Fruit fly (Drosophila melanogaster) whole organism, embryonic: ENCODE measurements around the gene Rab39.

Source experiments
- Abd-B ChIP-seq: fragments of 200-800 bp; sonication (Bioruptor generic); optimal IDR thresholded peaks from 2 replicates; lab custom pipeline; 2018; ENCODE audit warnings: missing biosample characterization, mild to moderate bottlenecking, missing genetic modification characterization, moderate library complexity
- Asciz ChIP-seq: fragments of 200-800 bp; sonication (Bioruptor generic); optimal IDR thresholded peaks from 2 replicates; lab custom pipeline; 2017; ENCODE audit warnings: missing biosample characterization, mild to moderate bottlenecking, missing genetic modification characterization, missing genetic modification reagents
- B-H1 ChIP-seq: fragments of 200-800 bp; sonication (Bioruptor generic); IDR thresholded peaks from 3 replicates; pipeline ENCODE4 v1.3.6; 2022; ENCODE audit warnings: missing biosample characterization, missing genetic modification characterization
- CG10267 ChIP-seq: fragments of 200-800 bp; sonication (Bioruptor generic); optimal IDR thresholded peaks from 2 replicates; lab custom pipeline; 2018; ENCODE audit warnings: missing biosample characterization, mild to moderate bottlenecking, missing genetic modification characterization, moderate library complexity
- CG10654 ChIP-seq: fragments of 200-800 bp; sonication (Bioruptor generic); optimal IDR thresholded peaks from 2 replicates; lab custom pipeline; 2016; ENCODE audit warnings: missing biosample characterization, missing genetic modification characterization
- CG11093 ChIP-seq: fragments of 200-800 bp; sonication (Bioruptor generic); IDR thresholded peaks from 3 replicates; pipeline ENCODE4 v1.3.6; 2022; ENCODE audit warnings: missing biosample characterization, missing genetic modification characterization
- CG11560 ChIP-seq: fragments of 200-800 bp; sonication (Bioruptor generic); IDR thresholded peaks from 3 replicates; pipeline ENCODE4 v1.3.6; 2022; ENCODE audit warnings: missing biosample characterization, missing genetic modification characterization
- CG11723 ChIP-seq: fragments of 200-800 bp; sonication (Bioruptor generic); optimal IDR thresholded peaks from 2 replicates; lab custom pipeline; 2017; ENCODE audit warnings: missing biosample characterization, mild to moderate bottlenecking, missing genetic modification characterization
- CG13123 ChIP-seq: fragments of 200-800 bp; sonication (Bioruptor generic); optimal IDR thresholded peaks from 2 replicates; lab custom pipeline; 2016; ENCODE audit warnings: missing biosample characterization, missing genetic modification characterization
- CG13624 ChIP-seq: fragments of 200-800 bp; sonication (Bioruptor generic); optimal IDR thresholded peaks from 2 replicates; lab custom pipeline; 2016; ENCODE audit warnings: missing biosample characterization, missing genetic modification characterization
- CG14050 ChIP-seq: fragments of 200-800 bp; sonication (Bioruptor generic); IDR thresholded peaks from 3 replicates; pipeline ENCODE4 v1.3.6; 2022; ENCODE audit warnings: missing biosample characterization, missing genetic modification characterization
- CG14667 ChIP-seq: fragments of 200-800 bp; sonication (Bioruptor generic); IDR thresholded peaks from 2 replicates; pipeline ENCODE4 v1.3.6; 2022; ENCODE audit warnings: missing biosample characterization, missing genetic modification characterization
- CG16813 ChIP-seq: fragments of 200-800 bp; sonication (Bioruptor generic); IDR thresholded peaks from 3 replicates; pipeline ENCODE4 v1.3.6; 2022; ENCODE audit warnings: missing biosample characterization, missing genetic modification characterization; ENCODE audit not compliant: partially characterized antibody
- CG2889 ChIP-seq: fragments of 200-800 bp; sonication (Bioruptor generic); IDR thresholded peaks from 3 replicates; pipeline ENCODE4 v1.3.6; 2022; ENCODE audit warnings: missing biosample characterization, missing genetic modification characterization
- CG31365 ChIP-seq: fragments of 200-800 bp; sonication (Bioruptor generic); optimal IDR thresholded peaks from 2 replicates; lab custom pipeline; 2018; ENCODE audit warnings: missing biosample characterization, mild to moderate bottlenecking, missing genetic modification characterization
- CG31388 ChIP-seq: fragments of 200-800 bp; sonication (Bioruptor generic); optimal IDR thresholded peaks from 2 replicates; lab custom pipeline; 2016; ENCODE audit warnings: missing biosample characterization, missing genetic modification characterization
- CG32767 ChIP-seq: fragments of 200-800 bp; sonication (Bioruptor generic); IDR thresholded peaks from 2 replicates; pipeline ENCODE4 v1.3.6; 2022; ENCODE audit warnings: missing biosample characterization, missing genetic modification characterization
- CG32772 ChIP-seq: fragments of 200-800 bp; sonication (Bioruptor generic); IDR thresholded peaks from 2 replicates; pipeline ENCODE4 v1.3.6; 2022; ENCODE audit warnings: missing biosample characterization, missing genetic modification characterization
- CG4730 ChIP-seq: fragments of 200-800 bp; sonication (Bioruptor generic); IDR thresholded peaks from 2 replicates; pipeline ENCODE4 v1.3.6; 2022; ENCODE audit warnings: missing biosample characterization, missing genetic modification characterization
- CG6813 ChIP-seq: fragments of 200-800 bp; sonication (Bioruptor generic); optimal IDR thresholded peaks from 2 replicates; lab custom pipeline; 2017; ENCODE audit warnings: missing biosample characterization, missing genetic modification characterization, mild to moderate bottlenecking, moderate library complexity, missing genetic modification reagents
- CG6854 ChIP-seq: fragments of 200-800 bp; sonication (Bioruptor generic); optimal IDR thresholded peaks from 3 replicates; lab custom pipeline; 2017; ENCODE audit warnings: missing biosample characterization, mild to moderate bottlenecking, missing genetic modification characterization
- CG8388 ChIP-seq: fragments of 200-800 bp; sonication (Bioruptor generic); optimal IDR thresholded peaks from 2 replicates; lab custom pipeline; 2019; ENCODE audit warnings: missing biosample characterization, mild to moderate bottlenecking, missing genetic modification characterization, moderate library complexity
- CG9215 ChIP-seq: fragments of 200-800 bp; sonication (Bioruptor generic); IDR thresholded peaks from 2 replicates; pipeline ENCODE4 v1.3.6; 2022; ENCODE audit warnings: missing biosample characterization, missing genetic modification characterization
- CG9817 ChIP-seq: fragments of 200-800 bp; sonication (Bioruptor generic); optimal IDR thresholded peaks from 2 replicates; lab custom pipeline; 2018; ENCODE audit warnings: missing biosample characterization, mild to moderate bottlenecking, missing genetic modification characterization, moderate library complexity
- CoRest ChIP-seq: fragments of 200-800 bp; sonication (Bioruptor generic); optimal IDR thresholded peaks from 3 replicates; lab custom pipeline; 2018; ENCODE audit warnings: missing biosample characterization, mild to moderate bottlenecking, missing genetic modification characterization, moderate library complexity
- D19B ChIP-seq: fragments of 200-800 bp; sonication (Bioruptor generic); optimal IDR thresholded peaks from 2 replicates; lab custom pipeline; 2017; ENCODE audit warnings: missing biosample characterization, mild to moderate bottlenecking, missing genetic modification characterization
- Drgx ChIP-seq: fragments of 200-800 bp; sonication (Bioruptor generic); IDR thresholded peaks from 2 replicates; pipeline ENCODE4 v1.3.6; 2022; ENCODE audit warnings: missing biosample characterization, missing genetic modification characterization
- HLH3B ChIP-seq: fragments of 200-800 bp; sonication (Bioruptor generic); IDR thresholded peaks from 2 replicates; pipeline ENCODE4 v1.3.6; 2022; ENCODE audit warnings: missing biosample characterization, missing genetic modification characterization
- HmgD ChIP-seq: fragments of 200-800 bp; sonication (Bioruptor generic); optimal IDR thresholded peaks from 3 replicates; lab custom pipeline; 2016; ENCODE audit warnings: missing biosample characterization, missing genetic modification characterization
- Hr3 ChIP-seq: fragments of 200-800 bp; sonication (Bioruptor generic); optimal IDR thresholded peaks from 3 replicates; lab custom pipeline; 2016; ENCODE audit warnings: missing biosample characterization, missing genetic modification characterization
- Hr51 ChIP-seq, 2 experiments: fragments of 200-800 bp; sonication (Bioruptor generic); optimal IDR thresholded peaks; 2 replicates in 1 of 2; 3 replicates in 1 of 2; lab custom pipeline; 2016 to 2018; ENCODE audit warnings: missing biosample characterization in 2 of 2, missing genetic modification characterization in 2 of 2, mild to moderate bottlenecking in 1 of 2, moderate library complexity in 1 of 2
- MTF-1 ChIP-seq: fragments of 200-800 bp; sonication (Bioruptor generic); optimal IDR thresholded peaks from 2 replicates; lab custom pipeline; 2018; ENCODE audit warnings: missing biosample characterization, mild to moderate bottlenecking, missing genetic modification characterization, borderline replicate concordance
- Med ChIP-seq: fragments of 200-800 bp; sonication (Bioruptor generic); peaks from one replicate; lab custom pipeline; 2016; ENCODE audit warnings: missing biosample characterization, missing genetic modification characterization, mild to moderate bottlenecking, inconsistent platforms, moderate library complexity
- Nf-YB ChIP-seq: fragments of 200-800 bp; sonication (Bioruptor generic); optimal IDR thresholded peaks from 3 replicates; lab custom pipeline; 2019; ENCODE audit warnings: missing biosample characterization, mild to moderate bottlenecking, missing genetic modification characterization, moderate library complexity
- Sin3A ChIP-seq: fragments of >200 bp; optimal IDR thresholded peaks from 2 replicates; lab custom pipeline; 2018
- YL-1 ChIP-seq: fragments of 200-800 bp; sonication (Bioruptor generic); optimal IDR thresholded peaks from 3 replicates; lab custom pipeline; 2017; ENCODE audit warnings: missing biosample characterization, mild to moderate bottlenecking, missing genetic modification characterization
- bigmax ChIP-seq: fragments of 200-800 bp; sonication (Bioruptor generic); optimal IDR thresholded peaks from 2 replicates; lab custom pipeline; 2018; ENCODE audit warnings: missing biosample characterization, mild to moderate bottlenecking, missing genetic modification characterization
- chinmo ChIP-seq: fragments of 200-800 bp; sonication (Bioruptor generic); IDR thresholded peaks from 4 replicates; pipeline ENCODE4 v1.3.6; 2022; ENCODE audit warnings: missing biosample characterization, missing genetic modification characterization; ENCODE audit not compliant: partially characterized antibody
- corto ChIP-seq: fragments of 200-800 bp; sonication (Bioruptor generic); optimal IDR thresholded peaks from 2 replicates; lab custom pipeline; 2016; ENCODE audit warnings: missing biosample characterization, mild to moderate bottlenecking, missing genetic modification characterization, moderate library complexity
- croc ChIP-seq: fragments of 200-800 bp; sonication (Bioruptor generic); conservative IDR thresholded peaks from 3 replicates; pipeline ENCODE4 v1.3.6; 2022; ENCODE audit warnings: missing biosample characterization, missing genetic modification characterization
- luna ChIP-seq: fragments of 200-800 bp; sonication (Bioruptor generic); optimal IDR thresholded peaks from 2 replicates; lab custom pipeline; 2016; ENCODE audit warnings: missing biosample characterization, missing genetic modification characterization
- nerfin-1 ChIP-seq: fragments of 200-800 bp; sonication (Bioruptor generic); optimal IDR thresholded peaks from 3 replicates; lab custom pipeline; 2019; ENCODE audit warnings: missing biosample characterization, mild to moderate bottlenecking, missing genetic modification characterization, moderate library complexity
- scrt ChIP-seq: fragments of 200-800 bp; sonication (Bioruptor generic); optimal IDR thresholded peaks from 2 replicates; lab custom pipeline; 2018; ENCODE audit warnings: missing biosample characterization, mild to moderate bottlenecking, missing genetic modification characterization, moderate library complexity
- slbo ChIP-seq: fragments of 200-800 bp; sonication (Bioruptor generic); IDR thresholded peaks from 2 replicates; pipeline ENCODE4 v1.3.6; 2022; ENCODE audit warnings: missing biosample characterization, missing genetic modification characterization
- sob ChIP-seq: fragments of 200-800 bp; sonication (Bioruptor generic); IDR thresholded peaks from 2 replicates; pipeline ENCODE4 v1.3.6; 2022; ENCODE audit warnings: missing biosample characterization, missing genetic modification characterization
- tup ChIP-seq: fragments of 200-800 bp; sonication (Bioruptor generic); optimal IDR thresholded peaks from 2 replicates; lab custom pipeline; 2016; ENCODE audit warnings: missing biosample characterization, mild to moderate bottlenecking, missing genetic modification characterization, moderate library complexity
- wek ChIP-seq: fragments of 200-800 bp; sonication (Bioruptor generic); optimal IDR thresholded peaks from 3 replicates; lab custom pipeline; 2018; ENCODE audit warnings: missing biosample characterization, mild to moderate bottlenecking, missing genetic modification characterization, moderate library complexity
- wor ChIP-seq: fragments of 200-800 bp; sonication (Bioruptor generic); IDR thresholded peaks from 2 replicates; pipeline ENCODE4 v1.3.6; 2022; ENCODE audit warnings: missing biosample characterization, missing genetic modification characterization
- zen ChIP-seq: fragments of 200-800 bp; sonication (Bioruptor generic); optimal IDR thresholded peaks from 3 replicates; lab custom pipeline; 2018; ENCODE audit warnings: missing biosample characterization, mild to moderate bottlenecking, missing genetic modification characterization, moderate library complexity

Gene Rab39

DNA sequence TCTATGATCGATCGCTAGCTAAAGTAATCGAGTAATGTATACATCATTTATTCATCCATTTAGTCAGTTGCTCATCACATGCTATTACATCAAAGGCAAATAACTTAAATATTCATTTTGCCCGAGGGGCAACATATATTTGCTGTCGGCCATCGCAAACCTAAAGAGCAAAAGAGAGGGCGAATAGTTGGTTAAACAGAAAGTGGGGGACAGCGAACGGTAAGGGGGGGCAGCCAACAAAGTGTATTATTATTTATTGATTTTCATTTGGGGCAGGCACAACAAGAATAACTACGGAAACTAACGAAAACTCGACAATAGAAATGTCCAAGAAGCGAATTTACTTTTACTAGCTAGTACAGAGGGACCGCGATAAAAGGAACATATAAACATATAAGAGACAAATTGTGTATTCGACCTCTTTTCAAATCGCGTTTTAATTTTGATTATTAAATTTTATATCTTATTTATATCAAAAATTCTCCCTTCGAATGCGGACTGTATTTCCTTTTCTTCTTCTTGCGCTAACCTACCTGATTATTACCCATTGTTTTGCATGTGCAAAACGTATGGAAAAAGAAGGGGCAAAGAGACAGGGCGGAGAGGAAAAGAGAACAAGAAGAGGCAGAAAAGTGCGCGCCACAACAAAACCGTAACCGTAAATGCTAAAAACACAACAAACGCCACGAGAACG lies 43.4 kb upstream of the Rab39 start (continued):
- TF ChIP-seq sob (GFP tag; lab: Robert Waterston, UW) (peak; percentile 39; the same call in 1 of the 2 replicates), wor (GFP tag; lab: Robert Waterston, UW) (no peak), CG31388 (GFP tag; lab: Kevin White, UChicago) (no peak), CG13123 (GFP tag; lab: Kevin White, UChicago) (no peak), tup (no peak), CG16813 (GFP tag; lab: Robert Waterston, UW) (no peak), CG4730 (0 out of 2 replicates have a peak, but pooled peaks have one; percentile 4), CG6813 (no peak), Asciz (GFP tag; lab: Kevin White, UChicago) (no peak), Med (GFP tag; lab: Kevin White, UChicago) (peak; percentile 69), CG6854 (GFP tag; lab: Kevin White, UChicago) (no peak), B-H1 (GFP tag; lab: Robert Waterston, UW) (peak; percentile 46), CG10654 (no peak), CG14050 (no peak; the same call in 2 of the 3 replicates), corto (no peak), CG9215 (GFP tag; lab: Robert Waterston, UW) (no peak), HmgD (GFP tag; lab: Kevin White, UChicago) (no peak), Drgx (peak; percentile 64), nerfin-1 (tag; lab: Kevin White, UChicago) (no peak), CG31365 (tag; lab: Kevin White, UChicago) (no peak), YL-1 (GFP tag; lab: Kevin White, UChicago) (no peak), CG13624 (GFP tag; lab: Kevin White, UChicago) (no peak), CG8388 (GFP tag; lab: Kevin White, UChicago) (no peak), HLH3B (no peak), CG9817 (tag; lab: Kevin White, UChicago) (peak; percentile 11), CG11560 (tag; lab: Robert Waterston, UW) (no peak), Nf-YB (GFP tag; lab: Kevin White, UChicago) (no peak), CG2889 (GFP tag; lab: Robert Waterston, UW) (0 out of 3 replicates have a peak, but pooled peaks have one; percentile 28), CG14667 (GFP tag; lab: Robert Waterston, UW) (no peak; the same call in none of the 2 replicates), CG32767 (GFP tag; lab: Robert Waterston, UW) (peak; percentile 42; the same call in 1 of the 2 replicates), croc (GFP tag; lab: Robert Waterston, UW) (no peak), Hr3 (GFP tag; lab: Kevin White, UChicago) (no peak), CG11723 (GFP tag; lab: Kevin White, UChicago) (peak; percentile 31), scrt (GFP tag; lab: Kevin White, UChicago) (peak; percentile 5), CoRest (tag; lab: Kevin White, UChicago) (no peak), zen (tag; lab: Kevin White, UChicago) (no peak), chinmo (GFP tag; lab: Robert Waterston, UW) (peak; percentile 68; the same call in 2 of the 4 replicates), bigmax (no peak), CG10267 (tag; lab: Kevin White, UChicago) (no peak), Hr51 (GFP tag; optimal IDR thresholded peaks at IDR 0.05; lab: Kevin White, UChicago) (no peak), D19B (GFP tag; lab: Kevin White, UChicago) (peak; percentile 60), slbo (GFP tag; lab: Robert Waterston, UW) (peak; percentile 81), wek (GFP tag; lab: Kevin White, UChicago) (no peak), MTF-1 (GFP tag; lab: Kevin White, UChicago) (peak; percentile 13), Abd-B (no peak), CG11093 (GFP tag; lab: Robert Waterston, UW) (no peak), luna (GFP tag; lab: Kevin White, UChicago) (no peak), CG32772 (0 out of 2 replicates have a peak, but pooled peaks have one; percentile 15), Sin3A (lab: Kevin White, UChicago) (no peak)
